Fruit fly (Drosophila melanogaster) whole organism, prepupa: ENCODE data around the gene mRpL20.

Source experiments
- Blimp-1 ChIP-seq: fragments of 200-800 bp; sonication (Bioruptor generic); optimal IDR thresholded peaks from 3 replicates; lab custom pipeline; 2017; ENCODE audit warnings: missing biosample characterization, missing genetic modification characterization, mild to moderate bottlenecking, moderate library complexity, missing genetic modification reagents
- CG10631 ChIP-seq: fragments of 200-800 bp; sonication (Bioruptor generic); optimal IDR thresholded peaks from 2 replicates; lab custom pipeline; 2016; ENCODE audit warnings: missing biosample characterization, missing genetic modification characterization
- CG11762 ChIP-seq: fragments of 200-800 bp; sonication (Bioruptor generic); optimal IDR thresholded peaks from 3 replicates; lab custom pipeline; 2016; ENCODE audit warnings: missing biosample characterization, missing genetic modification characterization; ENCODE audit not compliant: insufficient read depth
- CG16779 ChIP-seq: fragments of 200-800 bp; sonication (Bioruptor generic); optimal IDR thresholded peaks from 3 replicates; lab custom pipeline; 2017; ENCODE audit warnings: missing biosample characterization, mild to moderate bottlenecking, missing genetic modification characterization
- CG3032 ChIP-seq: fragments of 200-800 bp; optimal IDR thresholded peaks from 2 replicates; lab custom pipeline; 2019; ENCODE audit warnings: missing biosample characterization, mild to moderate bottlenecking, missing genetic modification characterization, moderate library complexity
- CG31627 ChIP-seq: fragments of 200-800 bp; sonication (Bioruptor generic); optimal IDR thresholded peaks from 3 replicates; lab custom pipeline; 2016; ENCODE audit warnings: missing biosample characterization, missing genetic modification characterization
- CG34406 ChIP-seq: fragments of 200-800 bp; sonication (Bioruptor generic); optimal IDR thresholded peaks from 3 replicates; lab custom pipeline; 2016; ENCODE audit warnings: missing biosample characterization, missing genetic modification characterization
- CG3919 ChIP-seq: fragments of 200-800 bp; sonication (Bioruptor generic); optimal IDR thresholded peaks from 3 replicates; lab custom pipeline; 2016; ENCODE audit warnings: missing biosample characterization, missing genetic modification characterization
- CG4318 ChIP-seq: fragments of 200-800 bp; sonication (Bioruptor generic); optimal IDR thresholded peaks from 3 replicates; lab custom pipeline; 2017; ENCODE audit warnings: missing biosample characterization, mild to moderate bottlenecking, missing genetic modification characterization
- CG6808 ChIP-seq: fragments of 200-800 bp; sonication (Bioruptor generic); optimal IDR thresholded peaks from 3 replicates; lab custom pipeline; 2017; ENCODE audit warnings: missing biosample characterization, missing genetic modification characterization, mild to moderate bottlenecking, moderate library complexity, missing genetic modification reagents
- CG6854 ChIP-seq: fragments of 200-800 bp; sonication (Bioruptor generic); optimal IDR thresholded peaks from 2 replicates; lab custom pipeline; 2017; ENCODE audit warnings: missing biosample characterization, mild to moderate bottlenecking, missing genetic modification characterization
- CG7368 ChIP-seq: fragments of 200-800 bp; sonication (Bioruptor generic); optimal IDR thresholded peaks from 3 replicates; lab custom pipeline; 2016; ENCODE audit warnings: missing biosample characterization, missing genetic modification characterization
- CG8119 ChIP-seq: fragments of 200-800 bp; sonication (Bioruptor generic); IDR thresholded peaks from 3 replicates; pipeline ENCODE4 v1.3.6; 2022; ENCODE audit warnings: missing biosample characterization, missing genetic modification characterization
- CG9139 ChIP-seq: fragments of 200-800 bp; sonication (Bioruptor generic); optimal IDR thresholded peaks from 3 replicates; lab custom pipeline; 2017; ENCODE audit warnings: missing biosample characterization, mild to moderate bottlenecking, missing genetic modification characterization
- Eip75B ChIP-seq: fragments of 200-800 bp; sonication (Bioruptor generic); optimal IDR thresholded peaks from 3 replicates; lab custom pipeline; 2016; ENCODE audit warnings: missing biosample characterization, missing genetic modification characterization
- Eip78C ChIP-seq: fragments of 200-800 bp; sonication (Bioruptor generic); peaks from one replicate; lab custom pipeline; 2016; ENCODE audit warnings: missing biosample characterization, missing genetic modification characterization
- Eip93F ChIP-seq: fragments of 200-800 bp; sonication (Bioruptor generic); optimal IDR thresholded peaks from 2 replicates; lab custom pipeline; 2016; ENCODE audit warnings: missing biosample characterization, mild to moderate bottlenecking, missing genetic modification characterization
- Ets21C ChIP-seq: fragments of 200-800 bp; sonication (Bioruptor generic); optimal IDR thresholded peaks from 3 replicates; lab custom pipeline; 2016; ENCODE audit warnings: missing biosample characterization, missing genetic modification characterization
- Hr39 ChIP-seq: fragments of 200-800 bp; sonication (Bioruptor generic); optimal IDR thresholded peaks from 2 replicates; lab custom pipeline; 2016; ENCODE audit warnings: missing biosample characterization, missing genetic modification characterization
- Hr4 ChIP-seq: fragments of 200-800 bp; sonication (Bioruptor generic); optimal IDR thresholded peaks from 3 replicates; lab custom pipeline; 2016; ENCODE audit warnings: missing biosample characterization, missing genetic modification characterization
- Lpt ChIP-seq: fragments of 200-800 bp; sonication (Bioruptor generic); optimal IDR thresholded peaks from 3 replicates; lab custom pipeline; 2016; ENCODE audit warnings: missing biosample characterization, missing genetic modification characterization
- OdsH ChIP-seq: fragments of 200-800 bp; sonication (Bioruptor generic); optimal IDR thresholded peaks from 3 replicates; lab custom pipeline; 2016; ENCODE audit warnings: missing biosample characterization, missing genetic modification characterization
- Smox ChIP-seq: fragments of 200-800 bp; sonication (Bioruptor generic); optimal IDR thresholded peaks from 3 replicates; lab custom pipeline; 2016; ENCODE audit warnings: missing biosample characterization, missing genetic modification characterization
- Sox102F ChIP-seq: fragments of 200-800 bp; sonication (Bioruptor generic); optimal IDR thresholded peaks from 2 replicates; lab custom pipeline; 2016; ENCODE audit warnings: missing biosample characterization, mild to moderate bottlenecking, missing genetic modification characterization
- Sox14 ChIP-seq: fragments of 200-800 bp; sonication (Bioruptor generic); optimal IDR thresholded peaks from 3 replicates; lab custom pipeline; 2016; ENCODE audit warnings: missing biosample characterization, missing genetic modification characterization
- Sox15 ChIP-seq: fragments of 200-800 bp; sonication (Bioruptor generic); optimal IDR thresholded peaks from 3 replicates; lab custom pipeline; 2016; ENCODE audit warnings: missing biosample characterization, missing genetic modification characterization
- acj6 ChIP-seq: fragments of 200-800 bp; sonication (Bioruptor generic); optimal IDR thresholded peaks from 3 replicates; lab custom pipeline; 2016; ENCODE audit warnings: missing biosample characterization, missing genetic modification characterization
- cyc ChIP-seq: fragments of 200-800 bp; sonication (Bioruptor generic); optimal IDR thresholded peaks from 3 replicates; lab custom pipeline; 2016; ENCODE audit warnings: missing biosample characterization, missing genetic modification characterization
- esn ChIP-seq: fragments of 200-800 bp; sonication (Bioruptor generic); optimal IDR thresholded peaks from 2 replicates; lab custom pipeline; 2016; ENCODE audit warnings: missing biosample characterization, mild to moderate bottlenecking, missing genetic modification characterization, moderate library complexity
- fd85E ChIP-seq: fragments of 200-800 bp; sonication (Bioruptor generic); optimal IDR thresholded peaks from 3 replicates; lab custom pipeline; 2016; ENCODE audit warnings: missing biosample characterization, missing genetic modification characterization
- fkh ChIP-seq: fragments of 200-800 bp; sonication (Bioruptor generic); optimal IDR thresholded peaks from 3 replicates; lab custom pipeline; 2017; ENCODE audit warnings: missing biosample characterization, mild to moderate bottlenecking, missing genetic modification characterization, moderate library complexity
- lz ChIP-seq: fragments of 200-800 bp; sonication (Bioruptor generic); optimal IDR thresholded peaks from 3 replicates; lab custom pipeline; 2016; ENCODE audit warnings: missing biosample characterization, missing genetic modification characterization
- net ChIP-seq: fragments of 200-800 bp; sonication (Bioruptor generic); optimal IDR thresholded peaks from 3 replicates; lab custom pipeline; 2016; ENCODE audit warnings: missing biosample characterization, missing genetic modification characterization
- salr ChIP-seq, 2 experiments: fragments of 200-800 bp; sonication (Bioruptor generic); optimal IDR thresholded peaks; 3 replicates each; lab custom pipeline; 2016 to 2018; ENCODE audit warnings: missing biosample characterization in 2 of 2, missing genetic modification characterization in 2 of 2, mild to moderate bottlenecking in 1 of 2
- ss ChIP-seq, 2 experiments: fragments of 200-800 bp; sonication (Bioruptor generic); optimal IDR thresholded peaks; 2 replicates in 1 of 2; 3 replicates in 1 of 2; lab custom pipeline; 2017 to 2018; ENCODE audit warnings: mild to moderate bottlenecking in 2 of 2, missing biosample characterization in 2 of 2, missing genetic modification characterization in 2 of 2, moderate library complexity in 1 of 2
- svp ChIP-seq: fragments of 200-800 bp; sonication (Bioruptor generic); peaks from one replicate; lab custom pipeline; 2016; ENCODE audit warnings: missing biosample characterization, missing genetic modification characterization
- topi ChIP-seq: fragments of 200-800 bp; sonication (Bioruptor generic); optimal IDR thresholded peaks from 3 replicates; lab custom pipeline; 2016; ENCODE audit warnings: missing biosample characterization, missing genetic modification characterization

mRpL20 gene

dm6 chr3L:13007946-13008462 lies 9.7 kb downstream of the mRpL20 start:
- TF ChIP-seq CG8119 (GFP tag; lab: Robert Waterston, UW) (no peak), OdsH (GFP tag; lab: Kevin White, UChicago) (peak; percentile 7), Eip78C (GFP tag; lab: Kevin White, UChicago) (peak; percentile 8), Eip93F (GFP tag; lab: Kevin White, UChicago) (no peak)

- peak; percentile 43 for TF ChIP-seq lz (GFP tag; lab: Kevin White, UChicago)
- TF ChIP-seq Eip93F (GFP tag; lab: Kevin White, UChicago), result no peak
- peak; percentile 4 for TF ChIP-seq CG4318 (GFP tag; lab: Kevin White, UChicago)
- TF ChIP-seq fd85E, result no peak
- peak; percentile 7 for TF ChIP-seq Sox15 (GFP tag; lab: Kevin White, UChicago)
- peak; percentile 50 for TF ChIP-seq net (GFP tag; lab: Kevin White, UChicago)
- no peak for TF ChIP-seq Blimp-1
- TF ChIP-seq CG10631 (GFP tag; lab: Kevin White, UChicago), result peak; percentile 32
- peak; percentile 12 for TF ChIP-seq Lpt
- peak; percentile 21 for TF ChIP-seq CG34406 (GFP tag; lab: Kevin White, UChicago)
- peak; percentile 48 for TF ChIP-seq Hr39 (GFP tag; lab: Kevin White, UChicago)
- TF ChIP-seq esn (GFP tag; lab: Kevin White, UChicago), result peak; percentile 32
- TF ChIP-seq topi (GFP tag; lab: Kevin White, UChicago), result peak; percentile 52
- peak; percentile 36 for TF ChIP-seq acj6 (GFP tag; lab: Kevin White, UChicago)
- peak; percentile 31 for TF ChIP-seq Sox14 (GFP tag; lab: Kevin White, UChicago)
- no peak for TF ChIP-seq CG9139 (GFP tag; lab: Kevin White, UChicago)
- TF ChIP-seq cyc (GFP tag; lab: Kevin White, UChicago), result peak; percentile 37
- TF ChIP-seq OdsH (GFP tag; lab: Kevin White, UChicago), result peak; percentile 28
- peak; percentile 14 for TF ChIP-seq Ets21C (GFP tag; lab: Kevin White, UChicago)
- peak; percentile 40 for TF ChIP-seq CG31627 (GFP tag; lab: Kevin White, UChicago)
Measured at dm6 chr3L:13006490-13006889, 11.2 kb downstream of the mRpL20 start, which contains the start of gene CG11263. Gene CG11263 (plus strand): TSS chr3L:13006817.

- TF ChIP-seq svp (GFP tag; lab: Kevin White, UChicago) (peak; percentile 10), salr (GFP tag; optimal IDR thresholded peaks at IDR 0.05; lab: Kevin White, UChicago) (no peak), CG7368 (no peak)
Measured at dm6 chr3L:12994835-12995234, 22.8 kb downstream of the mRpL20 start, which contains the start of gene CG11262. Gene CG11262 (plus strand): TSS chr3L:12995135.

dm6 chr3L:12972259-12972658 lies 45.4 kb downstream of the mRpL20 start, which contains the start of the genes CG10748 and CG10749:
Gene CG10748 (minus strand): TSS chr3L:12972359.
Gene CG10749 (plus strand): TSS chr3L:12972474.
- TF ChIP-seq CG6808 (GFP tag; lab: Kevin White, UChicago), result no peak
- TF ChIP-seq CG4318 (GFP tag; lab: Kevin White, UChicago), result no peak
- no peak for TF ChIP-seq CG3919 (GFP tag; lab: Kevin White, UChicago)
- TF ChIP-seq CG3032 (tag; lab: Kevin White, UChicago), result no peak
- no peak for TF ChIP-seq Eip78C (GFP tag; lab: Kevin White, UChicago)
- TF ChIP-seq Smox (GFP tag; lab: Kevin White, UChicago), result no peak
- TF ChIP-seq Sox102F (GFP tag; lab: Kevin White, UChicago), result no peak
- no peak for TF ChIP-seq CG6854 (GFP tag; lab: Kevin White, UChicago)
- no peak for TF ChIP-seq fkh (GFP tag; lab: Kevin White, UChicago)
- no peak for TF ChIP-seq CG31627 (GFP tag; lab: Kevin White, UChicago)
- TF ChIP-seq Eip75B (GFP tag; lab: Kevin White, UChicago), result no peak
- TF ChIP-seq CG11762 (GFP tag; lab: Kevin White, UChicago), result no peak
- TF ChIP-seq ss (GFP tag; optimal IDR thresholded peaks at IDR 0.05; lab: Kevin White, UChicago), result no peak
- TF ChIP-seq CG16779 (tag; lab: Kevin White, UChicago), result no peak
- no peak for TF ChIP-seq esn (GFP tag; lab: Kevin White, UChicago)
- TF ChIP-seq Hr4, result no peak
